Fruit fly (Drosophila melanogaster) whole organism, embryonic: ENCODE data around the gene CG34303.
A peak's percentile ranks its signal among the peaks of the same experiment; 100 is the strongest.

Experiments used
- Bdp1 ChIP-seq: fragments of 200-800 bp; sonication (Bioruptor generic); optimal IDR thresholded peaks from 3 replicates; lab custom pipeline; 2016; ENCODE audit warnings: missing biosample characterization, missing genetic modification characterization
- CG10543 ChIP-seq: fragments of 200-800 bp; sonication (Bioruptor generic); optimal IDR thresholded peaks from 3 replicates; lab custom pipeline; 2017; ENCODE audit warnings: missing biosample characterization, mild to moderate bottlenecking, missing genetic modification characterization, moderate library complexity
- CG10654 ChIP-seq: fragments of 200-800 bp; sonication (Bioruptor generic); optimal IDR thresholded peaks from 2 replicates; lab custom pipeline; 2016; ENCODE audit warnings: missing biosample characterization, missing genetic modification characterization
- CG11093 ChIP-seq: fragments of 200-800 bp; sonication (Bioruptor generic); IDR thresholded peaks from 3 replicates; pipeline ENCODE4 v1.3.6; 2022; ENCODE audit warnings: missing biosample characterization, missing genetic modification characterization
- CG13775 ChIP-seq: fragments of 200-800 bp; sonication (Bioruptor generic); optimal IDR thresholded peaks from 3 replicates; lab custom pipeline; 2017; ENCODE audit warnings: missing biosample characterization, mild to moderate bottlenecking, missing genetic modification characterization
- CG15696 ChIP-seq: fragments of 200-800 bp; sonication (Bioruptor generic); optimal IDR thresholded peaks from 2 replicates; lab custom pipeline; 2019; ENCODE audit warnings: missing biosample characterization, mild to moderate bottlenecking, missing genetic modification characterization, moderate library complexity
- CG1647 ChIP-seq: fragments of 200-800 bp; sonication (Bioruptor generic); optimal IDR thresholded peaks from 3 replicates; lab custom pipeline; 2016; ENCODE audit warnings: missing biosample characterization, missing genetic modification characterization
- CG17568 ChIP-seq: fragments of 200-800 bp; sonication (Bioruptor generic); optimal IDR thresholded peaks from 2 replicates; lab custom pipeline; 2018; ENCODE audit warnings: missing biosample characterization, mild to moderate bottlenecking, missing genetic modification characterization, moderate library complexity
- CG17829 ChIP-seq: fragments of 200-800 bp; optimal IDR thresholded peaks from 2 replicates; lab custom pipeline; 2019; ENCODE audit warnings: missing biosample characterization, mild to moderate bottlenecking, missing genetic modification characterization, moderate library complexity
- CG1792 ChIP-seq: fragments of 200-800 bp; sonication (Bioruptor generic); optimal IDR thresholded peaks from 2 replicates; lab custom pipeline; 2016; ENCODE audit warnings: missing biosample characterization, missing genetic modification characterization
- CG18011 ChIP-seq: fragments of 200-800 bp; sonication (Bioruptor generic); optimal IDR thresholded peaks from 2 replicates; lab custom pipeline; 2017; ENCODE audit warnings: missing biosample characterization, missing genetic modification characterization, mild to moderate bottlenecking, moderate library complexity, missing genotype
- CG18262 ChIP-seq: fragments of 200-800 bp; optimal IDR thresholded peaks from 3 replicates; lab custom pipeline; 2019; ENCODE audit warnings: missing biosample characterization, mild to moderate bottlenecking, missing genetic modification characterization, moderate library complexity
- CG18764 ChIP-seq: fragments of 200-800 bp; sonication (Bioruptor generic); optimal IDR thresholded peaks from 3 replicates; lab custom pipeline; 2016; ENCODE audit warnings: missing biosample characterization, missing genetic modification characterization
- CG31388 ChIP-seq: fragments of 200-800 bp; sonication (Bioruptor generic); optimal IDR thresholded peaks from 2 replicates; lab custom pipeline; 2016; ENCODE audit warnings: missing biosample characterization, missing genetic modification characterization
- CG4730 ChIP-seq: fragments of 200-800 bp; sonication (Bioruptor generic); IDR thresholded peaks from 2 replicates; pipeline ENCODE4 v1.3.6; 2022; ENCODE audit warnings: missing biosample characterization, missing genetic modification characterization
- CG4820 ChIP-seq: fragments of 200-800 bp; sonication (Bioruptor generic); optimal IDR thresholded peaks from 3 replicates; lab custom pipeline; 2016; ENCODE audit warnings: missing biosample characterization, missing genetic modification characterization
- CG6175 ChIP-seq: fragments of 200-800 bp; sonication (Bioruptor generic); IDR thresholded peaks from 3 replicates; pipeline ENCODE4 v1.3.6; 2022; ENCODE audit warnings: missing biosample characterization, missing genetic modification characterization
- CG6683 ChIP-seq: fragments of 200-800 bp; sonication (Bioruptor generic); optimal IDR thresholded peaks from 2 replicates; lab custom pipeline; 2017; ENCODE audit warnings: missing biosample characterization, mild to moderate bottlenecking, missing genetic modification characterization, missing genetic modification reagents
- CG6791 ChIP-seq: fragments of 200-800 bp; sonication (Bioruptor generic); IDR thresholded peaks from 3 replicates; pipeline ENCODE4 v1.3.6; 2022; ENCODE audit warnings: missing biosample characterization, missing genetic modification characterization; ENCODE audit not compliant: partially characterized antibody
- CG7271 ChIP-seq: fragments of 200-800 bp; sonication (Bioruptor generic); optimal IDR thresholded peaks from 2 replicates; lab custom pipeline; 2018; ENCODE audit warnings: missing biosample characterization, mild to moderate bottlenecking, missing genetic modification characterization, moderate library complexity
- CG7928 ChIP-seq: fragments of 200-800 bp; sonication (Bioruptor generic); optimal IDR thresholded peaks from 2 replicates; lab custom pipeline; 2017; ENCODE audit warnings: missing biosample characterization, mild to moderate bottlenecking, missing genetic modification characterization
- CG7963 ChIP-seq: fragments of 200-800 bp; sonication (Bioruptor generic); IDR thresholded peaks from 3 replicates; pipeline ENCODE4 v1.3.6; 2022; ENCODE audit warnings: missing biosample characterization, missing genetic modification characterization; ENCODE audit not compliant: partially characterized antibody
- CG9797 ChIP-seq: fragments of 200-800 bp; sonication (Bioruptor generic); optimal IDR thresholded peaks from 3 replicates; lab custom pipeline; 2018; ENCODE audit warnings: missing biosample characterization, mild to moderate bottlenecking, missing genetic modification characterization
- CG9932 ChIP-seq: fragments of 200-800 bp; sonication (Bioruptor generic); IDR thresholded peaks from 2 replicates; pipeline ENCODE4 v1.3.6; 2022; ENCODE audit warnings: missing biosample characterization, missing genetic modification characterization
- D19A ChIP-seq: fragments of 200-800 bp; optimal IDR thresholded peaks from 3 replicates; lab custom pipeline; 2019; ENCODE audit warnings: missing biosample characterization, mild to moderate bottlenecking, missing genetic modification characterization, moderate library complexity
- Dp ChIP-seq: fragments of 200-800 bp; sonication (Bioruptor generic); optimal IDR thresholded peaks from 2 replicates; lab custom pipeline; 2018; ENCODE audit warnings: missing biosample characterization, mild to moderate bottlenecking, missing genetic modification characterization, moderate library complexity
- HLH3B ChIP-seq: fragments of 200-800 bp; sonication (Bioruptor generic); IDR thresholded peaks from 2 replicates; pipeline ENCODE4 v1.3.6; 2022; ENCODE audit warnings: missing biosample characterization, missing genetic modification characterization
- HLHmδ ChIP-seq: fragments of 200-800 bp; sonication (Bioruptor generic); optimal IDR thresholded peaks from 2 replicates; lab custom pipeline; 2018; ENCODE audit warnings: missing biosample characterization, mild to moderate bottlenecking, missing genetic modification characterization, moderate library complexity
- Hey ChIP-seq: fragments of 200-800 bp; sonication (Bioruptor generic); optimal IDR thresholded peaks from 3 replicates; lab custom pipeline; 2018; ENCODE audit warnings: missing biosample characterization, mild to moderate bottlenecking, missing genetic modification characterization
- Hr78 ChIP-seq, 2 experiments: fragments of 200-800 bp in 1 of 2; fragments of >200 bp in 1 of 2; sonication (Bioruptor generic) in 1 of 2; optimal IDR thresholded peaks; 2 replicates each; lab custom pipeline; 2017 to 2019; ENCODE audit warnings: missing biosample characterization in 2 of 2, missing genetic modification characterization in 2 of 2, mild to moderate bottlenecking in 1 of 2, moderate library complexity in 1 of 2
- Lhr ChIP-seq: fragments of 200-800 bp; sonication (Bioruptor generic); optimal IDR thresholded peaks from 3 replicates; lab custom pipeline; 2017; ENCODE audit warnings: mild to moderate bottlenecking, missing biosample characterization, missing genetic modification reagents, missing genetic modification characterization
- MESR4 ChIP-seq: fragments of 200-800 bp; sonication (Bioruptor generic); optimal IDR thresholded peaks from 2 replicates; lab custom pipeline; 2018; ENCODE audit warnings: missing biosample characterization, mild to moderate bottlenecking, missing genetic modification characterization, moderate library complexity
- Meics ChIP-seq: fragments of 200-800 bp; sonication (Bioruptor generic); optimal IDR thresholded peaks from 2 replicates; lab custom pipeline; 2017; ENCODE audit warnings: missing biosample characterization, mild to moderate bottlenecking, missing genetic modification characterization
- NK7.1 ChIP-seq: fragments of 200-800 bp; sonication (Bioruptor generic); optimal IDR thresholded peaks from 3 replicates; lab custom pipeline; 2016; ENCODE audit warnings: missing biosample characterization, missing genetic modification characterization
- Nf-YA ChIP-seq: fragments of 200-800 bp; sonication (Bioruptor generic); IDR thresholded peaks from 2 replicates; pipeline ENCODE4 v1.3.6; 2022; ENCODE audit warnings: missing biosample characterization, missing genetic modification characterization
- Sox100B ChIP-seq: fragments of 200-800 bp; sonication (Bioruptor generic); optimal IDR thresholded peaks from 3 replicates; lab custom pipeline; 2018; ENCODE audit warnings: missing biosample characterization, mild to moderate bottlenecking, missing genetic modification characterization
- al ChIP-seq: fragments of 200-800 bp; sonication (Bioruptor generic); IDR thresholded peaks from 2 replicates; pipeline ENCODE4 v1.3.6; 2022; ENCODE audit warnings: missing biosample characterization, missing genetic modification characterization
- cad ChIP-seq: fragments of >200 bp; optimal IDR thresholded peaks from 2 replicates; lab custom pipeline; 2017; ENCODE audit warnings: missing biosample characterization, missing genetic modification characterization
- dm ChIP-seq: fragments of 200-800 bp; sonication (Bioruptor generic); optimal IDR thresholded peaks from 3 replicates; lab custom pipeline; 2016; ENCODE audit warnings: missing biosample characterization, missing genetic modification characterization
- fd96Cb ChIP-seq: fragments of 200-800 bp; sonication (Bioruptor generic); optimal IDR thresholded peaks from 2 replicates; lab custom pipeline; 2018; ENCODE audit warnings: missing biosample characterization, mild to moderate bottlenecking, missing genetic modification characterization, moderate library complexity
- gfzf ChIP-seq: fragments of 200-800 bp; sonication (Bioruptor generic); optimal IDR thresholded peaks from 2 replicates; lab custom pipeline; 2016; ENCODE audit warnings: missing biosample characterization, mild to moderate bottlenecking, missing genetic modification characterization, moderate library complexity
- grn ChIP-seq: fragments of 200-800 bp; sonication (Bioruptor generic); optimal IDR thresholded peaks from 3 replicates; lab custom pipeline; 2017; ENCODE audit warnings: missing biosample characterization, missing genetic modification characterization
- insv ChIP-seq, 2 experiments: fragments of 200-800 bp; sonication (Bioruptor generic); optimal IDR thresholded peaks; 3 replicates each; lab custom pipeline; 2016 to 2018; ENCODE audit warnings: missing biosample characterization in 2 of 2, missing genetic modification characterization in 2 of 2
- lov ChIP-seq, 2 experiments: fragments of 200-800 bp in 1 of 2; fragments of >200 bp in 1 of 2; sonication (Bioruptor generic) in 1 of 2; IDR thresholded peaks in 1 of 2; optimal IDR thresholded peaks in 1 of 2; 2 replicates in 1 of 2; 3 replicates in 1 of 2; pipeline versions ENCODE4 v1.3.6 to Lab custom; 2017 to 2022; ENCODE audit warnings: missing biosample characterization in 1 of 2, missing genetic modification characterization in 1 of 2
- mirr ChIP-seq: fragments of 200-800 bp; sonication (Bioruptor generic); optimal IDR thresholded peaks from 3 replicates; lab custom pipeline; 2018; ENCODE audit warnings: missing biosample characterization, mild to moderate bottlenecking, missing genetic modification characterization
- odd ChIP-seq: fragments of 200-800 bp; sonication (Bioruptor generic); optimal IDR thresholded peaks from 2 replicates; lab custom pipeline; 2017; ENCODE audit warnings: missing biosample characterization, mild to moderate bottlenecking, missing genetic modification characterization
- pzg ChIP-seq: fragments of 200-800 bp; sonication (Bioruptor generic); optimal IDR thresholded peaks from 3 replicates; lab custom pipeline; 2018; ENCODE audit warnings: missing biosample characterization, mild to moderate bottlenecking, missing genetic modification characterization, moderate library complexity
- rib ChIP-seq: fragments of 200-800 bp; sonication (Bioruptor generic); IDR thresholded peaks from 2 replicates; pipeline ENCODE4 v1.3.6; 2022; ENCODE audit warnings: missing biosample characterization, missing genetic modification characterization
- sima ChIP-seq: fragments of 200-800 bp; sonication (Bioruptor generic); optimal IDR thresholded peaks from 2 replicates; lab custom pipeline; 2016; ENCODE audit warnings: missing biosample characterization, missing genetic modification characterization
- tna ChIP-seq: fragments of 200-800 bp; sonication (Bioruptor generic); IDR thresholded peaks from 2 replicates; pipeline ENCODE4 v1.3.6; 2022; ENCODE audit warnings: missing biosample characterization, missing genetic modification characterization; ENCODE audit not compliant: partially characterized antibody

Gene CG34303

DNA sequence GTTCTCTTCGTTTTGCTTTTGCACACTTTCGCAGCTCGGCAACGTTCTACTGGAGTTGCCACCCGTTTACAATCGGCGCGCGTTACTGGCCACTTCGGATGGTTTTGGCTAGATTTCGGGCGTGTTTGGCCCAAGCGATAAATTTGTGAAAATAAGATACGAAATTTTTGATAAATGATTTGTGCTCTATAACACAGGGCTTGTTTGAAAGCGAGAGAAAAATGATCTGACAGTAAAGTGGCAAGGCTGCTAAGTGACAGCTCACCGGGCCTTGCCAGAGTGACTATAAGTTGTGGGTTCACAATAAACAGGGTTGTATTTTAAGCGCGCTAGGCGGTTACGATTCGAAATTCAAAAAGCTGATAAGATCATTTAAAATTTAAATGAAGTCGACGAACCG, 41.7 kb downstream of the CG34303 start, which contains the start of gene Fmr1 (continued):
- TF ChIP-seq rib (GFP tag; lab: Robert Waterston, UW) (no peak), CG6683 (GFP tag; lab: Kevin White, UChicago) (no peak), CG31388 (no peak), Nf-YA (no peak), CG7963 (no peak), Lhr (GFP tag; lab: Kevin White, UChicago) (peak; percentile 85), CG17829 (tag; lab: Kevin White, UChicago) (peak; percentile 61), HLHmδ (GFP tag; lab: Kevin White, UChicago) (no peak), MESR4 (GFP tag; lab: Kevin White, UChicago) (peak; percentile 24), CG9797 (peak; percentile 60), CG18262 (tag; lab: Kevin White, UChicago) (peak; percentile 17), tna (GFP tag; lab: Robert Waterston, UW) (no peak), CG9932 (GFP tag; lab: Robert Waterston, UW) (peak; percentile 79), Sox100B (GFP tag; lab: Kevin White, UChicago) (no peak), Meics (GFP tag; lab: Kevin White, UChicago) (peak; percentile 25), CG18011 (GFP tag; lab: Kevin White, UChicago) (peak; percentile 5), Dp (peak; percentile 99), CG6175 (GFP tag; lab: Robert Waterston, UW) (no peak), gfzf (GFP tag; lab: Kevin White, UChicago) (peak; percentile 40), sima (no peak), CG10543 (GFP tag; lab: Kevin White, UChicago) (peak; percentile 44), pzg (GFP tag; lab: Kevin White, UChicago) (peak; percentile 92), CG4820 (GFP tag; lab: Kevin White, UChicago) (peak; percentile 25), CG13775 (GFP tag; lab: Kevin White, UChicago) (peak; percentile 66), CG7271 (tag; lab: Kevin White, UChicago) (no peak), al (GFP tag; lab: Robert Waterston, UW) (peak; percentile 40), CG6791 (GFP tag; lab: Robert Waterston, UW) (no peak), CG17568 (GFP tag; lab: Kevin White, UChicago) (no peak), cad (no peak), Hr78 (GFP tag; optimal IDR thresholded peaks at IDR 0.05; lab: Kevin White, UChicago) (no peak), dm (GFP tag; lab: Kevin White, UChicago) (peak; percentile 61), Bdp1 (GFP tag; lab: Kevin White, UChicago) (peak; percentile 68), CG7928 (GFP tag; lab: Kevin White, UChicago) (peak; percentile 18), CG4730 (GFP tag; lab: Robert Waterston, UW) (no peak), CG1647 (GFP tag; lab: Kevin White, UChicago) (peak; percentile 53), mirr (GFP tag; lab: Kevin White, UChicago) (peak; percentile 46), odd (no peak), CG18764 (GFP tag; lab: Kevin White, UChicago) (peak; percentile 31), fd96Cb (tag; lab: Kevin White, UChicago) (no peak), grn (peak; percentile 70), Hey (no peak), CG1792 (GFP tag; lab: Kevin White, UChicago) (peak; percentile 52), CG11093 (GFP tag; lab: Robert Waterston, UW) (no peak), CG15696 (tag; lab: Kevin White, UChicago) (peak; percentile 27), insv (GFP tag; optimal IDR thresholded peaks at IDR 0.05; lab: Kevin White, UChicago) (no peak), D19A (tag; lab: Kevin White, UChicago) (no peak), lov (optimal IDR thresholded peaks at IDR 0.05; lab: Kevin White, UChicago) (no peak), lov (GFP tag; IDR thresholded peaks at IDR 0.05; lab: Robert Waterston, UW) (no peak), NK7.1 (GFP tag; lab: Kevin White, UChicago) (no peak), CG10654 (GFP tag; lab: Kevin White, UChicago) (peak; percentile 32), HLH3B (GFP tag; lab: Robert Waterston, UW) (no peak)
